Worm (Caenorhabditis elegans) whole organism, young adult: ENCODE measurements around the gene cdk-1.

Experiments
- B0261.1 ChIP-seq: sonication (generic microtip); optimal IDR thresholded peaks from 2 replicates; lab custom pipeline; 2016; ENCODE audit warnings: mild to moderate bottlenecking, missing genetic modification characterization, moderate library complexity, missing compliant biosample characterization
- F23B12.7 ChIP-seq: sonication (generic microtip); optimal IDR thresholded peaks from 2 replicates; lab custom pipeline; 2017; ENCODE audit warnings: missing genetic modification characterization, mild to moderate bottlenecking, missing compliant biosample characterization, antibody characterized with exemption, moderate library complexity; ENCODE audit not compliant: insufficient read depth
- F37B4.10 ChIP-seq: fragments of 200-800 bp; sonication (Bioruptor generic); IDR thresholded peaks from 2 replicates; pipeline ENCODE4 v1.3.6; 2022; ENCODE audit warnings: missing genetic modification characterization, missing compliant biosample characterization
- F39B2.1 ChIP-seq: fragments of 200-800 bp; sonication (Bioruptor generic); IDR thresholded peaks from 2 replicates; pipeline ENCODE4 v1.3.6; 2022; ENCODE audit warnings: missing genetic modification reagents, missing genetic modification characterization, missing compliant biosample characterization
- F52B5.7 ChIP-seq: sonication (generic microtip); optimal IDR thresholded peaks from 2 replicates; lab custom pipeline; 2016; ENCODE audit warnings: mild to moderate bottlenecking, missing genetic modification characterization, missing compliant biosample characterization
- F57A8.1 ChIP-seq: fragments of 200-800 bp; sonication (Bioruptor generic); optimal IDR thresholded peaks from 2 replicates; lab custom pipeline; 2018; ENCODE audit warnings: mild to moderate bottlenecking, missing genetic modification characterization, moderate library complexity, missing compliant biosample characterization
- K12H6.12 ChIP-seq: fragments of 200-800 bp; sonication (Bioruptor generic); optimal IDR thresholded peaks from 2 replicates; lab custom pipeline; 2018; ENCODE audit warnings: mild to moderate bottlenecking, missing genetic modification characterization, missing compliant biosample characterization
- T26A5.8 ChIP-seq: sonication (generic microtip); optimal IDR thresholded peaks from 2 replicates; lab custom pipeline; 2016; ENCODE audit warnings: missing genetic modification characterization, missing compliant biosample characterization
- Y95B8A.8 ChIP-seq: fragments of 200-800 bp; sonication (Bioruptor generic); IDR thresholded peaks from 2 replicates; pipeline ENCODE4 v1.3.6; 2022; ENCODE audit warnings: missing genetic modification reagents, missing genetic modification characterization, missing compliant biosample characterization
- atf-7 ChIP-seq: sonication (generic microtip); optimal IDR thresholded peaks from 2 replicates; lab custom pipeline; 2017; ENCODE audit warnings: mild to moderate bottlenecking, missing genetic modification characterization, missing compliant biosample characterization
- attf-6 ChIP-seq: fragments of 200-800 bp; sonication (Bioruptor generic); IDR thresholded peaks from 2 replicates; pipeline ENCODE4 v1.3.6; 2022; ENCODE audit warnings: missing genetic modification reagents, missing genetic modification characterization, missing compliant biosample characterization
- bed-1 ChIP-seq: fragments of 200-800 bp; sonication (Bioruptor generic); IDR thresholded peaks from 2 replicates; pipeline ENCODE4 v1.3.6; 2022; ENCODE audit warnings: missing genetic modification reagents, missing genetic modification characterization, missing compliant biosample characterization
- ceh-79 ChIP-seq: sonication (generic microtip); optimal IDR thresholded peaks from 2 replicates; lab custom pipeline; 2017; ENCODE audit warnings: mild to moderate bottlenecking, missing genetic modification characterization, missing compliant biosample characterization
- ceh-91 ChIP-seq: fragments of 200-800 bp; sonication (Bioruptor generic); IDR thresholded peaks from 2 replicates; pipeline ENCODE4 v1.3.6; 2022; ENCODE audit warnings: missing genetic modification reagents, missing genetic modification characterization, missing compliant biosample characterization
- die-1 ChIP-seq: sonication (generic microtip); optimal IDR thresholded peaks from 2 replicates; lab custom pipeline; 2016; ENCODE audit warnings: missing genotype, mild to moderate bottlenecking, missing genetic modification characterization, missing compliant biosample characterization
- ekl-4 ChIP-seq: fragments of 200-800 bp; sonication (Bioruptor generic); IDR thresholded peaks from 2 replicates; pipeline ENCODE4 v1.3.6; 2022; ENCODE audit warnings: missing genetic modification reagents, missing genetic modification characterization, missing compliant biosample characterization
- fkh-3 ChIP-seq: sonication (generic microtip); optimal IDR thresholded peaks from 2 replicates; lab custom pipeline; 2016; ENCODE audit warnings: mild to moderate bottlenecking, missing genetic modification characterization, missing compliant biosample characterization
- gei-17 ChIP-seq: fragments of 200-800 bp; sonication (Bioruptor generic); optimal IDR thresholded peaks from 2 replicates; lab custom pipeline; 2018; ENCODE audit warnings: mild to moderate bottlenecking, missing genetic modification characterization, missing compliant biosample characterization
- hlh-26 ChIP-seq: fragments of 200-800 bp; sonication (Bioruptor generic); conservative IDR thresholded peaks from 2 replicates; pipeline ENCODE4 v1.3.6; 2022; ENCODE audit warnings: missing genetic modification reagents, missing genetic modification characterization, missing compliant biosample characterization
- hrde-1 ChIP-seq: sonication (generic microtip); optimal IDR thresholded peaks from 2 replicates; lab custom pipeline; 2016; ENCODE audit warnings: missing genetic modification characterization, mild to moderate bottlenecking, missing compliant biosample characterization, moderate library complexity, missing genotype, missing genetic modification reagents, borderline replicate concordance
- hsf-1 ChIP-seq: fragments of 200-800 bp; sonication (Bioruptor generic); IDR thresholded peaks from 2 replicates; pipeline ENCODE4 v1.3.6; 2022; ENCODE audit warnings: missing genetic modification reagents, missing genetic modification characterization, missing compliant biosample characterization
- lag-1 ChIP-seq: fragments of 200-800 bp; sonication (Bioruptor generic); IDR thresholded peaks from 2 replicates; pipeline ENCODE4 v1.3.6; 2022; ENCODE audit warnings: missing genetic modification reagents, missing genetic modification characterization, missing compliant biosample characterization
- let-526 ChIP-seq: fragments of 200-800 bp; sonication (Bioruptor generic); IDR thresholded peaks from 2 replicates; pipeline ENCODE4 v1.3.6; 2022; ENCODE audit warnings: missing genetic modification reagents, missing genetic modification characterization, missing compliant biosample characterization
- let-607 ChIP-seq, 2 experiments: fragments of 200-800 bp in 1 of 2; sonication (Bioruptor generic) in 1 of 2; sonication (generic microtip) in 1 of 2; optimal IDR thresholded peaks; 2 replicates each; lab custom pipeline; 2016 to 2018; ENCODE audit warnings: mild to moderate bottlenecking in 2 of 2, missing compliant biosample characterization in 2 of 2, missing genetic modification characterization in 2 of 2, moderate library complexity in 2 of 2, missing genotype in 1 of 2
- lin-35 ChIP-seq, 3 experiments: fragments of 150-350 bp in 2 of 3; sonication (generic microtip) in 1 of 3; optimal IDR thresholded peaks; 2 replicates each; lab custom pipeline; 2014 to 2018; ENCODE audit warnings: missing biosample characterization in 3 of 3, missing genetic modification characterization in 3 of 3, missing genetic modification reagents in 3 of 3
- lin-54 ChIP-seq: fragments of 200-800 bp; sonication (Bioruptor generic); optimal IDR thresholded peaks from 2 replicates; lab custom pipeline; 2018; ENCODE audit warnings: mild to moderate bottlenecking, missing genetic modification characterization, missing compliant biosample characterization
- lir-1 ChIP-seq: fragments of 200-800 bp; sonication (Bioruptor generic); conservative IDR thresholded peaks from 2 replicates; pipeline ENCODE4 v1.3.6; 2022; ENCODE audit warnings: missing genetic modification reagents, missing genetic modification characterization, missing compliant biosample characterization
- lsy-27 ChIP-seq: sonication (generic microtip); optimal IDR thresholded peaks from 2 replicates; lab custom pipeline; 2017; ENCODE audit warnings: missing genetic modification characterization, mild to moderate bottlenecking, missing compliant biosample characterization, antibody characterized with exemption, missing genotype, borderline replicate concordance; ENCODE audit not compliant: insufficient read depth
- madf-6 ChIP-seq: fragments of 200-800 bp; sonication (Bioruptor generic); IDR thresholded peaks from 2 replicates; pipeline ENCODE4 v1.3.6; 2022; ENCODE audit warnings: missing genetic modification reagents, missing genetic modification characterization, missing compliant biosample characterization
- mel-28 ChIP-seq: sonication (generic microtip); optimal IDR thresholded peaks from 2 replicates; lab custom pipeline; 2016; ENCODE audit warnings: borderline replicate concordance, mild to moderate bottlenecking, missing genetic modification characterization, missing compliant biosample characterization
- nfyb-1 ChIP-seq: fragments of 200-800 bp; sonication (Bioruptor generic); IDR thresholded peaks from 2 replicates; pipeline ENCODE4 v1.3.6; 2022; ENCODE audit warnings: missing genetic modification reagents, missing genetic modification characterization, missing compliant biosample characterization
- nhr-179 ChIP-seq: sonication (generic microtip); optimal IDR thresholded peaks from 2 replicates; lab custom pipeline; 2016; ENCODE audit warnings: mild to moderate bottlenecking, missing genetic modification characterization, missing compliant biosample characterization
- nhr-27 ChIP-seq: fragments of 200-800 bp; sonication (Bioruptor generic); optimal IDR thresholded peaks from 2 replicates; lab custom pipeline; 2018; ENCODE audit warnings: mild to moderate bottlenecking, missing genetic modification characterization, moderate library complexity, missing compliant biosample characterization
- nhr-80 ChIP-seq: sonication (generic microtip); optimal IDR thresholded peaks from 2 replicates; lab custom pipeline; 2016; ENCODE audit warnings: missing genetic modification characterization, missing compliant biosample characterization
- rec-8 ChIP-seq, 2 experiments: sonication (generic microtip); optimal IDR thresholded peaks; 2 replicates each; lab custom pipeline; 2016; ENCODE audit warnings: mild to moderate bottlenecking in 2 of 2, missing genetic modification characterization in 2 of 2, missing genetic modification reagents in 2 of 2, missing genotype in 2 of 2, missing biosample characterization in 1 of 2, missing compliant biosample characterization in 1 of 2, moderate library complexity in 1 of 2
- snpc-1.1 ChIP-seq: sonication (generic microtip); optimal IDR thresholded peaks from 2 replicates; lab custom pipeline; 2017; ENCODE audit warnings: missing genetic modification characterization, mild to moderate bottlenecking, missing compliant biosample characterization, antibody characterized with exemption, moderate library complexity, missing genotype, missing genetic modification reagents; ENCODE audit not compliant: insufficient read depth
- snpc-1.3 ChIP-seq: sonication (generic microtip); optimal IDR thresholded peaks from 2 replicates; lab custom pipeline; 2017; ENCODE audit warnings: missing genetic modification characterization, mild to moderate bottlenecking, missing compliant biosample characterization, antibody characterized with exemption, moderate library complexity, missing genotype, missing genetic modification reagents; ENCODE audit not compliant: insufficient read depth
- snpc-3.4 ChIP-seq: sonication (generic microtip); optimal IDR thresholded peaks from 2 replicates; lab custom pipeline; 2017; ENCODE audit warnings: missing genetic modification characterization, mild to moderate bottlenecking, missing compliant biosample characterization, antibody characterized with exemption, moderate library complexity, missing genotype, missing genetic modification reagents
- somi-1 ChIP-seq: fragments of 200-800 bp; sonication (Bioruptor generic); optimal IDR thresholded peaks from 2 replicates; lab custom pipeline; 2018; ENCODE audit warnings: mild to moderate bottlenecking, missing genetic modification characterization, missing compliant biosample characterization
- tlf-1 ChIP-seq: fragments of 200-800 bp; sonication (Bioruptor generic); optimal IDR thresholded peaks from 2 replicates; lab custom pipeline; 2018; ENCODE audit warnings: mild to moderate bottlenecking, missing genetic modification characterization, missing compliant biosample characterization
- unc-130 ChIP-seq: sonication (generic microtip); optimal IDR thresholded peaks from 2 replicates; lab custom pipeline; 2016; ENCODE audit warnings: missing genetic modification reagents, missing genetic modification characterization, missing compliant biosample characterization
- zfh-2 ChIP-seq: fragments of 200-800 bp; sonication (Bioruptor generic); conservative IDR thresholded peaks from 2 replicates; pipeline ENCODE4 v1.3.6; 2022; ENCODE audit warnings: missing genetic modification reagents, missing genetic modification characterization, missing compliant biosample characterization
- zim-3 ChIP-seq: sonication (generic microtip); optimal IDR thresholded peaks from 2 replicates; lab custom pipeline; 2017; ENCODE audit warnings: mild to moderate bottlenecking, missing genetic modification characterization, moderate library complexity, missing compliant biosample characterization
- ztf-3 ChIP-seq: fragments of 200-800 bp; sonication (Bioruptor generic); optimal IDR thresholded peaks from 2 replicates; lab custom pipeline; 2018; ENCODE audit warnings: mild to moderate bottlenecking, missing genetic modification characterization, missing compliant biosample characterization
- ztf-6 ChIP-seq: fragments of 200-800 bp; sonication (Bioruptor generic); IDR thresholded peaks from 2 replicates; pipeline ENCODE4 v1.3.6; 2022; ENCODE audit warnings: missing genetic modification reagents, missing genetic modification characterization, missing compliant biosample characterization

The cdk-1 gene

DNA sequence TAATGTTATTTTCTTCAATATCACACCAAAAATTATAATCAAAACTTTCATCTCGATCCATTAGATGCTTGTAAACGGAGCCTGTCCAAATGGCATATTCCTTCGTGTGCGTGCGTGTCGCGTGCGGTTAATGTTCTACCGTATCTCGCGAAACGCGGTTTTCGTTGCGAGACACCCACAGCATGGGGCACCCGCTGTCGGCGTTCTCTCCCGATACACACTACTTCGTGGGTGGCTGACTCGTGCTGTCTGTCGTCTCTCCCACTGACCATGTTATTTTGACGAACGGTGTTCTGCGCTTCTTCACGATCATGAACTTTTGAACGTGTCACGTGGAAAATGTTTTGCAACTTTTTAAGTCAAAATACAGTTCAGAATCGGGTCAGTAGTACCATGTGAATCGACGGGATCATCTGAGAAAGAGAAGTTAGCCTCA is 18.2 kb downstream of the cdk-1 start (continued):
- TF ChIP-seq snpc-3.4 (tag; lab: Kevin White, UChicago) (peak; percentile 55), F52B5.7 (tag; lab: Kevin White, UChicago) (peak; percentile 97), let-526 (GFP tag; lab: Robert Waterston, UW) (peak; percentile 98), K12H6.12 (tag; lab: Kevin White, UChicago) (peak; percentile 100), hlh-26 (GFP tag; lab: Robert Waterston, UW) (no peak), nhr-27 (tag; lab: Kevin White, UChicago) (peak; percentile 92), die-1 (tag; lab: Kevin White, UChicago) (peak; percentile 62), F39B2.1 (peak; percentile 77), snpc-1.3 (tag; lab: Kevin White, UChicago) (peak; percentile 21), gei-17 (GFP tag; lab: Kevin White, UChicago) (peak; percentile 90), zfh-2 (GFP tag; lab: Robert Waterston, UW) (peak; percentile 99), attf-6 (GFP tag; lab: Robert Waterston, UW) (peak; percentile 44; the same call in 1 of the 2 replicates), F37B4.10 (peak; percentile 94; the same call in 1 of the 2 replicates), unc-130 (GFP tag; lab: Kevin White, UChicago) (peak; percentile 3), rec-8 (tag; optimal IDR thresholded peaks at IDR 0.05; lab: Kevin White, UChicago) (no peak), T26A5.8 (no peak), ztf-3 (GFP tag; lab: Kevin White, UChicago) (peak; percentile 97), lin-35 (GFP tag; optimal IDR thresholded peaks at IDR 0.05; lab: Kevin White, UChicago) (peak in 2 of 3 experiments; percentile 44 to 94), tlf-1 (peak; percentile 97), madf-6 (GFP tag; lab: Robert Waterston, UW) (peak; percentile 66), ceh-91 (GFP tag; lab: Robert Waterston, UW) (no peak), lsy-27 (no peak), atf-7 (peak; percentile 97), zim-3 (tag; lab: Kevin White, UChicago) (peak; percentile 94), B0261.1 (tag; lab: Kevin White, UChicago) (peak; percentile 41), F57A8.1 (peak; percentile 71), nhr-179 (no peak), lir-1 (GFP tag; lab: Robert Waterston, UW) (peak; percentile 92), nhr-80 (peak; percentile 97), lin-54 (GFP tag; lab: Kevin White, UChicago) (peak; percentile 95), hsf-1 (GFP tag; lab: Robert Waterston, UW) (peak; percentile 72), somi-1 (GFP tag; lab: Kevin White, UChicago) (peak; percentile 99), hrde-1 (no peak), mel-28 (tag; lab: Kevin White, UChicago) (peak; percentile 56), snpc-1.1 (tag; lab: Kevin White, UChicago) (no peak), ceh-79 (tag; lab: Kevin White, UChicago) (peak; percentile 77), ekl-4 (peak; percentile 99), fkh-3 (tag; lab: Kevin White, UChicago) (peak; percentile 61), ztf-6 (GFP tag; lab: Robert Waterston, UW) (peak; percentile 77; the same call in 1 of the 2 replicates), F23B12.7 (no peak), let-607 (tag; optimal IDR thresholded peaks at IDR 0.05; lab: Kevin White, UChicago) (peak; percentile 91 to 94), bed-1 (GFP tag; lab: Robert Waterston, UW) (peak; percentile 97), lag-1 (GFP tag; lab: Robert Waterston, UW) (peak; percentile 94), nfyb-1 (GFP tag; lab: Robert Waterston, UW) (peak; percentile 99), Y95B8A.8 (peak; percentile 96)
